Worm (Caenorhabditis elegans) whole organism, late embryonic: ENCODE data around the gene Y38F1A.8.

Source experiments
- C08G9.2 ChIP-seq: sonication (generic microtip); optimal IDR thresholded peaks from 2 replicates; lab custom pipeline; 2016; ENCODE audit warnings: mild to moderate bottlenecking, missing genetic modification characterization, moderate library complexity, missing compliant biosample characterization
- C38D4.7 ChIP-seq: fragments of 200-800 bp; sonication (Bioruptor generic); optimal IDR thresholded peaks from 2 replicates; lab custom pipeline; 2018; ENCODE audit warnings: mild to moderate bottlenecking, missing genetic modification characterization, moderate library complexity, missing compliant biosample characterization
- F13H6.1 ChIP-seq: sonication (generic microtip); optimal IDR thresholded peaks from 2 replicates; lab custom pipeline; 2016; ENCODE audit warnings: missing genetic modification characterization, missing compliant biosample characterization
- ahr-1 ChIP-seq: sonication (generic microtip); optimal IDR thresholded peaks from 2 replicates; lab custom pipeline; 2016; ENCODE audit warnings: missing genetic modification characterization, missing compliant biosample characterization
- ama-1 ChIP-seq: fragments of 150-350 bp; optimal IDR thresholded peaks from 2 replicates; lab custom pipeline; 2014
- ceh-14 ChIP-seq: sonication (generic microtip); optimal IDR thresholded peaks from 2 replicates; lab custom pipeline; 2016; ENCODE audit warnings: missing genotype, missing genetic modification characterization, missing compliant biosample characterization
- ceh-18 ChIP-seq: sonication (generic microtip); optimal IDR thresholded peaks from 2 replicates; lab custom pipeline; 2016; ENCODE audit warnings: missing genetic modification characterization, missing compliant biosample characterization
- ceh-19 ChIP-seq: fragments of 200-800 bp; sonication (Bioruptor generic); optimal IDR thresholded peaks from 2 replicates; lab custom pipeline; 2018; ENCODE audit warnings: mild to moderate bottlenecking, missing genetic modification characterization, missing compliant biosample characterization
- ceh-24 ChIP-seq: sonication (generic microtip); optimal IDR thresholded peaks from 2 replicates; lab custom pipeline; 2016; ENCODE audit warnings: mild to moderate bottlenecking, missing genetic modification characterization, missing compliant biosample characterization
- ceh-31 ChIP-seq: sonication (generic microtip); optimal IDR thresholded peaks from 2 replicates; lab custom pipeline; 2016; ENCODE audit warnings: missing genetic modification characterization, missing compliant biosample characterization
- ceh-45 ChIP-seq: fragments of 200-800 bp; sonication (Bioruptor generic); IDR thresholded peaks from 2 replicates; pipeline ENCODE4 v1.3.6; 2022; ENCODE audit warnings: missing genetic modification reagents, missing genetic modification characterization, missing compliant biosample characterization
- dmd-4 ChIP-seq: sonication (generic microtip); optimal IDR thresholded peaks from 2 replicates; lab custom pipeline; 2016; ENCODE audit warnings: borderline replicate concordance, missing genetic modification characterization, missing compliant biosample characterization
- dve-1 ChIP-seq: sonication (generic microtip); optimal IDR thresholded peaks from 2 replicates; lab custom pipeline; 2017; ENCODE audit warnings: antibody characterized with exemption, mild to moderate bottlenecking, missing genetic modification characterization, missing compliant biosample characterization
- elt-2 ChIP-seq: sonication (generic microtip); optimal IDR thresholded peaks from 2 replicates; lab custom pipeline; 2016; ENCODE audit warnings: missing genetic modification reagents, missing genetic modification characterization, missing compliant biosample characterization
- elt-4 ChIP-seq: sonication (generic microtip); optimal IDR thresholded peaks from 2 replicates; lab custom pipeline; 2016; ENCODE audit warnings: missing genetic modification characterization, missing compliant biosample characterization
- eyg-1 ChIP-seq: sonication (generic microtip); optimal IDR thresholded peaks from 2 replicates; lab custom pipeline; 2016; ENCODE audit warnings: missing genotype, missing genetic modification characterization, missing compliant biosample characterization
- fkh-6 ChIP-seq: sonication (generic microtip); optimal IDR thresholded peaks from 2 replicates; lab custom pipeline; 2016; ENCODE audit warnings: missing genetic modification characterization, missing compliant biosample characterization
- gmeb-2 ChIP-seq: sonication (generic microtip); optimal IDR thresholded peaks from 2 replicates; lab custom pipeline; 2016; ENCODE audit warnings: missing genetic modification characterization, inconsistent platforms, missing compliant biosample characterization
- hlh-13 ChIP-seq: fragments of 200-800 bp; sonication (Bioruptor generic); optimal IDR thresholded peaks from 2 replicates; lab custom pipeline; 2018; ENCODE audit warnings: mild to moderate bottlenecking, missing genetic modification characterization, missing compliant biosample characterization
- hlh-15 ChIP-seq: sonication (generic microtip); optimal IDR thresholded peaks from 2 replicates; lab custom pipeline; 2016; ENCODE audit warnings: missing genetic modification characterization, missing compliant biosample characterization
- hlh-30 ChIP-seq: sonication (generic microtip); optimal IDR thresholded peaks from 2 replicates; lab custom pipeline; 2017; ENCODE audit warnings: antibody characterized with exemption, missing genetic modification characterization, missing compliant biosample characterization; ENCODE audit not compliant: insufficient read depth
- hlh-6 ChIP-seq: sonication (generic microtip); optimal IDR thresholded peaks from 2 replicates; lab custom pipeline; 2016; ENCODE audit warnings: missing genotype, missing genetic modification characterization, missing compliant biosample characterization
- hlh-8 ChIP-seq: sonication (generic microtip); optimal IDR thresholded peaks from 2 replicates; lab custom pipeline; 2016; ENCODE audit warnings: missing genotype, missing genetic modification characterization, missing compliant biosample characterization
- lin-11 ChIP-seq: fragments of 200-800 bp; sonication (Bioruptor generic); optimal IDR thresholded peaks from 2 replicates; lab custom pipeline; 2018; ENCODE audit warnings: mild to moderate bottlenecking, missing genetic modification characterization, missing compliant biosample characterization
- madf-2 ChIP-seq: sonication (generic microtip); optimal IDR thresholded peaks from 2 replicates; lab custom pipeline; 2017; ENCODE audit warnings: missing genetic modification characterization, missing compliant biosample characterization
- mec-3 ChIP-seq: sonication (generic microtip); optimal IDR thresholded peaks from 2 replicates; lab custom pipeline; 2016; ENCODE audit warnings: borderline replicate concordance, missing genetic modification characterization, missing compliant biosample characterization
- nfya-1 ChIP-seq: sonication (generic microtip); optimal IDR thresholded peaks from 2 replicates; lab custom pipeline; 2017; ENCODE audit warnings: missing genetic modification characterization, mild to moderate bottlenecking, missing compliant biosample characterization, antibody characterized with exemption, moderate library complexity
- nhr-232 ChIP-seq: sonication (generic microtip); optimal IDR thresholded peaks from 2 replicates; lab custom pipeline; 2016; ENCODE audit warnings: missing genetic modification characterization, missing compliant biosample characterization
- npax-4 ChIP-seq: sonication (generic microtip); optimal IDR thresholded peaks from 2 replicates; lab custom pipeline; 2016; ENCODE audit warnings: missing genetic modification characterization, missing compliant biosample characterization
- odd-2 ChIP-seq: sonication (generic microtip); optimal IDR thresholded peaks from 2 replicates; lab custom pipeline; 2017; ENCODE audit warnings: antibody characterized with exemption, mild to moderate bottlenecking, missing genetic modification characterization, missing compliant biosample characterization
- pag-3 ChIP-seq: sonication (generic microtip); optimal IDR thresholded peaks from 2 replicates; lab custom pipeline; 2016; ENCODE audit warnings: missing compliant biosample characterization, missing genetic modification characterization, borderline replicate concordance
- pax-1 ChIP-seq: fragments of 150-350 bp; optimal IDR thresholded peaks from 2 replicates; lab custom pipeline; 2014; ENCODE audit warnings: missing biosample characterization, missing genetic modification characterization
- pha-2 ChIP-seq: sonication (generic microtip); optimal IDR thresholded peaks from 2 replicates; lab custom pipeline; 2017; ENCODE audit warnings: mild to moderate bottlenecking, missing genetic modification characterization, missing compliant biosample characterization
- pha-4 ChIP-seq: fragments of 150-350 bp; optimal IDR thresholded peaks from 2 replicates; lab custom pipeline; 2018; ENCODE audit warnings: missing biosample characterization, missing genetic modification reagents, missing genetic modification characterization
- pqm-1 ChIP-seq: sonication (generic microtip); optimal IDR thresholded peaks from 2 replicates; lab custom pipeline; 2016; ENCODE audit warnings: missing genetic modification characterization, missing compliant biosample characterization
- ref-2 ChIP-seq: sonication (generic microtip); optimal IDR thresholded peaks from 2 replicates; lab custom pipeline; 2016; ENCODE audit warnings: missing genetic modification characterization, missing compliant biosample characterization
- ttx-3 ChIP-seq: sonication (generic microtip); optimal IDR thresholded peaks from 2 replicates; lab custom pipeline; 2016; ENCODE audit warnings: missing genetic modification reagents, missing genetic modification characterization, missing compliant biosample characterization
- unc-3 ChIP-seq, 2 experiments: fragments of 200-800 bp in 1 of 2; sonication (Bioruptor generic) in 1 of 2; sonication (generic microtip) in 1 of 2; conservative IDR thresholded peaks in 1 of 2; optimal IDR thresholded peaks in 1 of 2; 2 replicates each; pipeline versions ENCODE4 v1.3.6 to Lab custom; 2016 to 2022; ENCODE audit warnings: missing compliant biosample characterization in 2 of 2, missing genetic modification characterization in 2 of 2, missing genetic modification reagents in 1 of 2
- unc-42 ChIP-seq: sonication (generic microtip); optimal IDR thresholded peaks from 2 replicates; lab custom pipeline; 2016; ENCODE audit warnings: missing genotype, missing genetic modification characterization, missing compliant biosample characterization
- unc-55 ChIP-seq: sonication (generic microtip); optimal IDR thresholded peaks from 2 replicates; lab custom pipeline; 2017; ENCODE audit warnings: missing biosample characterization, missing genetic modification reagents, missing genetic modification characterization
- unc-86 ChIP-seq: sonication (generic microtip); optimal IDR thresholded peaks from 2 replicates; lab custom pipeline; 2016; ENCODE audit warnings: missing genetic modification characterization, missing compliant biosample characterization
- ztf-16 ChIP-seq: sonication (generic microtip); optimal IDR thresholded peaks from 2 replicates; lab custom pipeline; 2017; ENCODE audit warnings: missing genetic modification characterization, missing compliant biosample characterization

Gene Y38F1A.8

ce11 chrII:13012684-13013083 is 12.0 kb upstream of the Y38F1A.8 start:
- TF ChIP-seq ceh-14 (tag; lab: Kevin White, UChicago) = peak; percentile 9
- TF ChIP-seq unc-86 (tag; lab: Kevin White, UChicago) = no peak
- TF ChIP-seq ceh-31 (tag; lab: Kevin White, UChicago) = peak; percentile 52
- TF ChIP-seq hlh-15 (tag; lab: Kevin White, UChicago) = no peak
- no peak for TF ChIP-seq ttx-3 (tag; lab: Kevin White, UChicago)
- TF ChIP-seq C38D4.7 (GFP tag; lab: Kevin White, UChicago) = no peak
- TF ChIP-seq eyg-1 (tag; lab: Kevin White, UChicago) = no peak
- peak; percentile 7 for TF ChIP-seq hlh-30
- TF ChIP-seq unc-55 (GFP tag; lab: Kevin White, UChicago) = no peak
- no peak for TF ChIP-seq pha-4
- TF ChIP-seq ama-1 = no peak
- TF ChIP-seq ztf-16 (tag; lab: Kevin White, UChicago) = no peak
- TF ChIP-seq ahr-1 (tag; lab: Kevin White, UChicago) = no peak
- TF ChIP-seq npax-4 (tag; lab: Kevin White, UChicago) = no peak
- no peak for TF ChIP-seq ceh-45
- no peak for TF ChIP-seq pag-3 (tag; lab: Kevin White, UChicago)
- TF ChIP-seq ref-2 = peak; percentile 31
- no peak for TF ChIP-seq ceh-19 (GFP tag; lab: Kevin White, UChicago)
- TF ChIP-seq pha-2 (tag; lab: Kevin White, UChicago) = no peak
- TF ChIP-seq unc-42 (tag; lab: Kevin White, UChicago) = peak; percentile 14
- TF ChIP-seq hlh-8 (tag; lab: Kevin White, UChicago) = no peak
- TF ChIP-seq ceh-24 = no peak
- no peak for TF ChIP-seq unc-3 (GFP tag; conservative IDR thresholded peaks at IDR 0.05; lab: Robert Waterston, UW)
- TF ChIP-seq unc-3 (tag; optimal IDR thresholded peaks at IDR 0.05; lab: Kevin White, UChicago) = no peak
- TF ChIP-seq hlh-13 (GFP tag; lab: Kevin White, UChicago) = no peak
- TF ChIP-seq lin-11 = no peak
- TF ChIP-seq C08G9.2 (tag; lab: Kevin White, UChicago) = no peak
- no peak for TF ChIP-seq dmd-4 (tag; lab: Kevin White, UChicago)
- no peak for TF ChIP-seq pqm-1 (tag; lab: Kevin White, UChicago)
- TF ChIP-seq fkh-6 (tag; lab: Kevin White, UChicago) = no peak
- TF ChIP-seq dve-1 (tag; lab: Kevin White, UChicago) = no peak
- TF ChIP-seq, all 69 proteins: peak for 5

- TF ChIP-seq ceh-18 (no peak), hlh-6 (tag; lab: Kevin White, UChicago) (no peak), nfya-1 (tag; lab: Kevin White, UChicago) (no peak), unc-55 (GFP tag; lab: Kevin White, UChicago) (peak; percentile 4), unc-86 (tag; lab: Kevin White, UChicago) (no peak)
- TF ChIP-seq, all 69 proteins: peak for 1
Measured at ce11 chrII:13007717-13008461, 7.2 kb upstream of the Y38F1A.8 start, which contains the start of gene oig-2. oig-2 (minus strand) TSS chrII:13008164.

- TF ChIP-seq pax-1 (tag; lab: Kevin White, UChicago) (no peak), hlh-13 (GFP tag; lab: Kevin White, UChicago) (no peak), unc-42 (tag; lab: Kevin White, UChicago) (no peak), F13H6.1 (tag; lab: Kevin White, UChicago) (no peak), madf-2 (tag; lab: Kevin White, UChicago) (no peak), gmeb-2 (no peak), odd-2 (tag; lab: Kevin White, UChicago) (no peak), mec-3 (no peak), ref-2 (no peak), ahr-1 (tag; lab: Kevin White, UChicago) (no peak), ceh-19 (GFP tag; lab: Kevin White, UChicago) (no peak), elt-4 (tag; lab: Kevin White, UChicago) (no peak), ztf-16 (tag; lab: Kevin White, UChicago) (no peak), pha-2 (tag; lab: Kevin White, UChicago) (no peak), elt-2 (no peak), nhr-232 (tag; lab: Kevin White, UChicago) (no peak)
Measured at ce11 chrII:13006283-13006682, 5.6 kb upstream of the Y38F1A.8 start.
